Worm (Caenorhabditis elegans) whole organism, young adult: ENCODE results near the gene C25A11.2.

Experiments
- B0035.1 ChIP-seq: sonication (generic microtip); optimal IDR thresholded peaks from 2 replicates; lab custom pipeline; 2016; ENCODE audit warnings: missing genetic modification characterization, mild to moderate bottlenecking, missing compliant biosample characterization, missing genotype, missing genetic modification reagents
- B0261.1 ChIP-seq: sonication (generic microtip); optimal IDR thresholded peaks from 2 replicates; lab custom pipeline; 2016; ENCODE audit warnings: mild to moderate bottlenecking, missing genetic modification characterization, moderate library complexity, missing compliant biosample characterization
- F22D6.2 ChIP-seq: sonication (generic microtip); optimal IDR thresholded peaks from 2 replicates; lab custom pipeline; 2016; ENCODE audit warnings: mild to moderate bottlenecking, missing genetic modification characterization, missing compliant biosample characterization
- F23B12.7 ChIP-seq: sonication (generic microtip); optimal IDR thresholded peaks from 2 replicates; lab custom pipeline; 2017; ENCODE audit warnings: missing genetic modification characterization, mild to moderate bottlenecking, missing compliant biosample characterization, antibody characterized with exemption, moderate library complexity; ENCODE audit not compliant: insufficient read depth
- F37B4.10 ChIP-seq: fragments of 200-800 bp; sonication (Bioruptor generic); IDR thresholded peaks from 2 replicates; pipeline ENCODE4 v1.3.6; 2022; ENCODE audit warnings: missing genetic modification characterization, missing compliant biosample characterization
- K11D2.4 ChIP-seq: fragments of 200-800 bp; sonication (Bioruptor generic); IDR thresholded peaks from 2 replicates; pipeline ENCODE4 v1.3.6; 2022; ENCODE audit warnings: missing genetic modification reagents, missing genetic modification characterization, missing compliant biosample characterization
- K12H6.12 ChIP-seq: fragments of 200-800 bp; sonication (Bioruptor generic); optimal IDR thresholded peaks from 2 replicates; lab custom pipeline; 2018; ENCODE audit warnings: mild to moderate bottlenecking, missing genetic modification characterization, missing compliant biosample characterization
- Y95B8A.8 ChIP-seq: fragments of 200-800 bp; sonication (Bioruptor generic); IDR thresholded peaks from 2 replicates; pipeline ENCODE4 v1.3.6; 2022; ENCODE audit warnings: missing genetic modification reagents, missing genetic modification characterization, missing compliant biosample characterization
- athp-1 ChIP-seq: sonication (generic microtip); optimal IDR thresholded peaks from 2 replicates; lab custom pipeline; 2017; ENCODE audit warnings: mild to moderate bottlenecking, missing genetic modification characterization, missing compliant biosample characterization
- attf-5 ChIP-seq: fragments of 200-800 bp; sonication (Bioruptor generic); optimal IDR thresholded peaks from 2 replicates; lab custom pipeline; 2018; ENCODE audit warnings: mild to moderate bottlenecking, missing genetic modification characterization, missing compliant biosample characterization
- attf-6 ChIP-seq: fragments of 200-800 bp; sonication (Bioruptor generic); IDR thresholded peaks from 2 replicates; pipeline ENCODE4 v1.3.6; 2022; ENCODE audit warnings: missing genetic modification reagents, missing genetic modification characterization, missing compliant biosample characterization
- cebp-1 ChIP-seq, 2 experiments: fragments of 200-800 bp in 1 of 2; sonication (Bioruptor generic) in 1 of 2; sonication (generic microtip) in 1 of 2; IDR thresholded peaks in 1 of 2; optimal IDR thresholded peaks in 1 of 2; 2 replicates each; pipeline versions ENCODE4 v1.3.6 to Lab custom; 2017 to 2022; ENCODE audit warnings: missing compliant biosample characterization in 2 of 2, missing genetic modification characterization in 2 of 2, mild to moderate bottlenecking in 1 of 2, missing genetic modification reagents in 1 of 2, moderate library complexity in 1 of 2
- ceh-100 ChIP-seq: fragments of 200-800 bp; sonication (Bioruptor generic); IDR thresholded peaks from 2 replicates; pipeline ENCODE4 v1.3.6; 2022; ENCODE audit warnings: missing genetic modification reagents, missing genetic modification characterization, missing compliant biosample characterization
- ceh-91 ChIP-seq: fragments of 200-800 bp; sonication (Bioruptor generic); IDR thresholded peaks from 2 replicates; pipeline ENCODE4 v1.3.6; 2022; ENCODE audit warnings: missing genetic modification reagents, missing genetic modification characterization, missing compliant biosample characterization
- chd-7 ChIP-seq: sonication (generic microtip); optimal IDR thresholded peaks from 2 replicates; lab custom pipeline; 2016; ENCODE audit warnings: mild to moderate bottlenecking, missing genetic modification characterization, moderate library complexity, missing compliant biosample characterization
- dpff-1 ChIP-seq: sonication (generic microtip); optimal IDR thresholded peaks from 2 replicates; lab custom pipeline; 2017; ENCODE audit warnings: mild to moderate bottlenecking, missing genetic modification characterization, missing compliant biosample characterization
- ets-4 ChIP-seq: fragments of 200-800 bp; sonication (Bioruptor generic); optimal IDR thresholded peaks from 2 replicates; lab custom pipeline; 2018; ENCODE audit warnings: mild to moderate bottlenecking, missing genetic modification characterization, missing compliant biosample characterization
- gei-17 ChIP-seq: fragments of 200-800 bp; sonication (Bioruptor generic); optimal IDR thresholded peaks from 2 replicates; lab custom pipeline; 2018; ENCODE audit warnings: mild to moderate bottlenecking, missing genetic modification characterization, missing compliant biosample characterization
- hlh-12 ChIP-seq: sonication (generic microtip); optimal IDR thresholded peaks from 2 replicates; lab custom pipeline; 2016; ENCODE audit warnings: missing genetic modification characterization, missing compliant biosample characterization
- hmg-1.2 ChIP-seq: fragments of 200-800 bp; sonication (Bioruptor generic); IDR thresholded peaks from 2 replicates; pipeline ENCODE4 v1.3.6; 2022; ENCODE audit warnings: missing genetic modification reagents, missing genetic modification characterization, missing compliant biosample characterization
- let-607 ChIP-seq, 2 experiments: fragments of 200-800 bp in 1 of 2; sonication (Bioruptor generic) in 1 of 2; sonication (generic microtip) in 1 of 2; optimal IDR thresholded peaks; 2 replicates each; lab custom pipeline; 2016 to 2018; ENCODE audit warnings: mild to moderate bottlenecking in 2 of 2, missing compliant biosample characterization in 2 of 2, missing genetic modification characterization in 2 of 2, moderate library complexity in 2 of 2, missing genotype in 1 of 2
- lin-35 ChIP-seq, 3 experiments: fragments of 150-350 bp in 2 of 3; sonication (generic microtip) in 1 of 3; optimal IDR thresholded peaks; 2 replicates each; lab custom pipeline; 2014 to 2018; ENCODE audit warnings: missing biosample characterization in 3 of 3, missing genetic modification characterization in 3 of 3, missing genetic modification reagents in 3 of 3
- lin-40 ChIP-seq: sonication (generic microtip); optimal IDR thresholded peaks from 2 replicates; lab custom pipeline; 2016; ENCODE audit warnings: missing genetic modification characterization, mild to moderate bottlenecking, missing compliant biosample characterization, missing genotype, missing genetic modification reagents
- lsl-1 ChIP-seq: fragments of 200-800 bp; sonication (Bioruptor generic); optimal IDR thresholded peaks from 2 replicates; lab custom pipeline; 2018; ENCODE audit warnings: mild to moderate bottlenecking, missing genetic modification characterization, moderate library complexity, missing compliant biosample characterization
- mcd-1 ChIP-seq: fragments of 200-800 bp; sonication (Bioruptor generic); IDR thresholded peaks from 2 replicates; pipeline ENCODE4 v1.3.6; 2022; ENCODE audit warnings: missing genetic modification reagents, missing genetic modification characterization, missing compliant biosample characterization
- nhr-80 ChIP-seq: sonication (generic microtip); optimal IDR thresholded peaks from 2 replicates; lab custom pipeline; 2016; ENCODE audit warnings: missing genetic modification characterization, missing compliant biosample characterization
- pha-4 ChIP-seq: fragments of 150-350 bp; sonication (generic microtip); optimal IDR thresholded peaks from 2 replicates; lab custom pipeline; 2014; ENCODE audit warnings: missing biosample characterization, missing genetic modification reagents, missing genetic modification characterization
- rec-8 ChIP-seq, 2 experiments: sonication (generic microtip); optimal IDR thresholded peaks; 2 replicates each; lab custom pipeline; 2016; ENCODE audit warnings: mild to moderate bottlenecking in 2 of 2, missing genetic modification characterization in 2 of 2, missing genetic modification reagents in 2 of 2, missing genotype in 2 of 2, missing biosample characterization in 1 of 2, missing compliant biosample characterization in 1 of 2, moderate library complexity in 1 of 2
- sea-2 ChIP-seq: fragments of 200-800 bp; sonication (Bioruptor generic); IDR thresholded peaks from 2 replicates; pipeline ENCODE4 v1.3.6; 2022; ENCODE audit warnings: missing genetic modification characterization, missing compliant biosample characterization
- snpc-4 ChIP-seq, 5 experiments: fragments of 150-350 bp in 1 of 5; sonication (generic microtip) in 4 of 5; optimal IDR thresholded peaks; 2 replicates each; lab custom pipeline; 2014 to 2018; ENCODE audit warnings: missing genetic modification characterization in 5 of 5, missing biosample characterization in 3 of 5, antibody characterized with exemption in 2 of 5, mild to moderate bottlenecking in 2 of 5, missing compliant biosample characterization in 2 of 5, missing genotype in 2 of 5, moderate library complexity in 2 of 5, missing genetic modification reagents in 1 of 5
- somi-1 ChIP-seq: fragments of 200-800 bp; sonication (Bioruptor generic); optimal IDR thresholded peaks from 2 replicates; lab custom pipeline; 2018; ENCODE audit warnings: mild to moderate bottlenecking, missing genetic modification characterization, missing compliant biosample characterization
- tbx-9 ChIP-seq: sonication (generic microtip); optimal IDR thresholded peaks from 2 replicates; lab custom pipeline; 2016; ENCODE audit warnings: borderline replicate concordance, missing genetic modification characterization, inconsistent platforms, missing compliant biosample characterization
- unc-62 ChIP-seq: fragments of 150-350 bp; optimal IDR thresholded peaks from 2 replicates; lab custom pipeline; 2014; ENCODE audit warnings: missing biosample characterization, missing genetic modification reagents, missing genetic modification characterization
- ztf-26 ChIP-seq: sonication (generic microtip); optimal IDR thresholded peaks from 2 replicates; lab custom pipeline; 2017; ENCODE audit warnings: missing genetic modification characterization, missing compliant biosample characterization
- ztf-28 ChIP-seq: fragments of 200-800 bp; sonication (Bioruptor generic); IDR thresholded peaks from 2 replicates; pipeline ENCODE4 v1.3.6; 2022; ENCODE audit warnings: missing genetic modification reagents, missing genetic modification characterization, missing compliant biosample characterization

C25A11.2 gene

DNA sequence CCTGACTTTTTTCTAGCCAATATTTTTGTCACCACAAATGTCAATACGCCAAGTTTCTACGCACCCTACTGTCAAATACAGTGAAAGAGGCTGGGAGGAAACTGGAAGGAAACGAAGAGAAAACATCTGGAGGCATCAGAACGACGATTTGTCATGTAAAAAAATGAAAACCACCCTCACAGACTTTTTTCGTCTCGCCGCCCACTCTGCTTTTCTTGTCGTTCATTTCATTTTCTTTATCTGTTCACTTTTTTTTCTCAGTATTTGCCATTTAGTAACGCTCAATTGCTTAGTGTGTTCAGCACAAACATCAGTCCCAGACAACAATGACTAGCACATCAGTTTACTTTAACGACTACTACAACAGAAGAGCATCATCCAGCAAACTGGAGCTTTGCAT, 32.0 kb downstream of the C25A11.2 start, which contains the start of gene B0563.5 (continued):
- TF ChIP-seq F23B12.7 (tag; lab: Kevin White, UChicago) = no peak

DNA sequence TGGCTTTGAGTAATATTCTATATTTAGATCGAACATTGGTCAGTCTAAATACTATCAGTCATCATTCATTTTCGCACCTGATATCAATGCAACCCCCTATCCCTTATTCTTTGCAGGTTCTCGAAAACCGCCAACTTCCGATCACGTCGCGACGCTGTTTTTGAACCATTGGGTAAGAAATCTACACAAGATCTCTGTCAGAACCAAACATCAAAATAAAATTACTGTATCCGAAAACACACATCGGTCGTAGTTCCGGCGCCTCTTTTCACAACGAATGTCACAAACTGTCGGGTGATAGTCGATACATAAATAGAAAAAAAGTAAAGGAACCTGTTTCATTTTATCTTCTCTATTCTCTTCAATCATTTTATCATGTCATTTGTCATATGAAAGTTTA, 33.1 kb downstream of the C25A11.2 start:
- TF ChIP-seq lin-40 (tag; lab: Kevin White, UChicago) (peak; percentile 64), ztf-26 (tag; lab: Kevin White, UChicago) (peak; percentile 70), somi-1 (peak; percentile 61), lin-35 (GFP tag; optimal IDR thresholded peaks at IDR 0.05; lab: Kevin White, UChicago) (no peak), chd-7 (tag; lab: Kevin White, UChicago) (peak; percentile 15)

DNA sequence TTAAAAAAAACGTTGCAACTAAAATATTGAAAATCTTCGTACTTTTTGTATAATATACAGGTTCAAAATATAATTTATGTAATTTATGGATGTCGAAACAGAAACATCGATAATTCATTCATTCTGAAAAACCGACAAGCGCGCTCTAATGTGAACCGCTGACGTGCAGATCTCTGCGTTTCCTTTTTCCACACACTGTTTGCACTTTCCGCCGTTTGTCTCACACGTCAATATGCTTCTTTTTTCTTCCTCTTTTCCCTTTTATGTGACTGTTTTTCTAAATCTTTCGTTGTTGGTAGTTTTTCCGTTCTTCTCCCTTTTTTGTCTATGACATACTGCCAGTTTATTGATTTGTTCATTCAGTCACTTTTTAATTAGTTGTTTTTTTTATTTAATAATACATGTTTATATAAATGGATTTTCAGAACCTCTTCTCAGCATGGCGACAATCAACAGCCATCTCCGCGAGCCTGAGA, 36.4 kb downstream of the C25A11.2 start, which contains the start of gene tmbi-4:
Gene tmbi-4 (plus strand): TSS at position 426 of the 476 bp plus-strand sequence.
- TF ChIP-seq cebp-1 (GFP tag; IDR thresholded peaks at IDR 0.05; lab: Robert Waterston, UW) = no peak
- TF ChIP-seq cebp-1 (tag; optimal IDR thresholded peaks at IDR 0.05; lab: Kevin White, UChicago) = peak; percentile 52
- TF ChIP-seq unc-62 (GFP tag; lab: Kevin White, UChicago) = peak; percentile 15
- TF ChIP-seq snpc-4 (GFP tag; optimal IDR thresholded peaks at IDR 0.05; lab: Kevin White, UChicago) = no peak
- no peak for TF ChIP-seq snpc-4 (tag; optimal IDR thresholded peaks at IDR 0.05; lab: Kevin White, UChicago)
- TF ChIP-seq F22D6.2 (tag; lab: Kevin White, UChicago) = no peak
- TF ChIP-seq let-607 (tag; optimal IDR thresholded peaks at IDR 0.05; lab: Kevin White, UChicago) = peak in 1 of 2 experiments; percentile 57
- no peak for TF ChIP-seq ztf-28 (GFP tag; lab: Robert Waterston, UW)
- peak; percentile 69 for TF ChIP-seq mcd-1 (GFP tag; lab: Robert Waterston, UW)
- TF ChIP-seq B0035.1 (tag; lab: Kevin White, UChicago) = no peak
- peak; percentile 8 for TF ChIP-seq K12H6.12
- peak; percentile 56 for TF ChIP-seq nhr-80
- peak; percentile 53 for TF ChIP-seq lin-40 (tag; lab: Kevin White, UChicago)
- TF ChIP-seq ets-4 = no peak
- no peak for TF ChIP-seq lsl-1 (GFP tag; lab: Kevin White, UChicago)
- 0 out of 2 replicates have a peak, but pooled peaks have one; percentile 31 for TF ChIP-seq K11D2.4 (GFP tag; lab: Robert Waterston, UW)
- TF ChIP-seq hlh-12 (tag; lab: Kevin White, UChicago) = no peak
- TF ChIP-seq gei-17 (GFP tag; lab: Kevin White, UChicago) = no peak
- TF ChIP-seq chd-7 (tag; lab: Kevin White, UChicago) = no peak
- TF ChIP-seq rec-8 (tag; optimal IDR thresholded peaks at IDR 0.05; lab: Kevin White, UChicago) = no peak
- peak; percentile 83 for TF ChIP-seq hmg-1.2
- TF ChIP-seq attf-5 (GFP tag; lab: Kevin White, UChicago) = peak; percentile 33
- TF ChIP-seq dpff-1 (tag; lab: Kevin White, UChicago) = no peak
- TF ChIP-seq, all 124 proteins: peak for 10

DNA sequence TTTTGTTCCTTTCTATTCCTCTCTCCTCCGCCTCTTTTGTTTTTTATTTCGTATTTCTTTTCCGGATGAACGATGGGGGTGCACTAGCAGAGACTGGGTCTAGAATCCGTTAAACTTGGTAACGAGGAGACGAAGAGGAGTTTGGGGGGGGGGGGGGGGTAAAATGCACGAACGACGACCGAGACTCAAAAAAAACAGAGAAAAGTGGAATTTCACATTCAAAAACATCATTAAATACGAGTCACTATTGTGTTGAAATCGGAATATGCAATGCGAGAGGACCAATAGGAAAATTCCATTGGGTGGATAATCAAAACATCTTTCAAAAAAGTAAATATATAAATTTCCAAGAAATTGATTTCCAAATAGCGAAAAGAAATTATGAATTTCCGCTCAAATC, 40.4 kb downstream of the C25A11.2 start, which contains the start of gene B0563.7:
Gene B0563.7 (minus strand): TSS at position 101 of the 400 bp plus-strand sequence.
- no peak for TF ChIP-seq athp-1 (tag; lab: Kevin White, UChicago)

DNA sequence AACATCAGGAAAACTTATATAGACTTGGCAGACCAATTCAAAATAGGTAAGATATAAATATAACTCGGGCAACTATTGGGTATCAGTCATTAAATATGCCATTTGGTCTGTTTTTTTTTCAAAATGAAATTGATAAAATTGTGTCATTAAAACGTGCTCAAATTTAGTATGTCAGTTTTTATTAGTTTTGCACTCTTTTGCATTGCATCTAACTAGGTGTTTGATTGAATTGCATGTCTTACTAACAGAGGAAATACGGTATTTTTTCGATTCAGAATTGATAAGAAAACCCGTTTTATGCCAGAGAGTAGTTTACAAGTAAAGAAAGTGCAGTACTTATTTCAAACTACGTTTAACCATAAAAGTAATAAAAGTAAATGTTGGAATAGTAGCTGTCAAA, 41.9 kb downstream of the C25A11.2 start:
- TF ChIP-seq sea-2 = no peak
- no peak for TF ChIP-seq attf-6 (GFP tag; lab: Robert Waterston, UW)
- TF ChIP-seq Y95B8A.8 (GFP tag; lab: Robert Waterston, UW) = no peak
- TF ChIP-seq tbx-9 (tag; lab: Kevin White, UChicago) = no peak
- no peak for TF ChIP-seq ceh-100 (GFP tag; lab: Robert Waterston, UW)
- no peak for TF ChIP-seq B0261.1 (tag; lab: Kevin White, UChicago)
- no peak for TF ChIP-seq snpc-4 (GFP tag; optimal IDR thresholded peaks at IDR 0.05; lab: Kevin White, UChicago)
- TF ChIP-seq snpc-4 (tag; optimal IDR thresholded peaks at IDR 0.05; lab: Kevin White, UChicago) = no peak
- no peak for TF ChIP-seq F37B4.10 (GFP tag; lab: Robert Waterston, UW)
- no peak for TF ChIP-seq ceh-91
- no peak for TF ChIP-seq pha-4 (tag; lab: Kevin White, UChicago)
- TF ChIP-seq, all 124 proteins: peak for 0
